Worm (Caenorhabditis elegans): Measurements from ENCODE around the gene pssy-2.
"Not testable (repeated sequence)": the region's sequence is repeated elsewhere in the genome, so short reads cannot be mapped to it uniquely, and the experiment has no call there.

DNA sequence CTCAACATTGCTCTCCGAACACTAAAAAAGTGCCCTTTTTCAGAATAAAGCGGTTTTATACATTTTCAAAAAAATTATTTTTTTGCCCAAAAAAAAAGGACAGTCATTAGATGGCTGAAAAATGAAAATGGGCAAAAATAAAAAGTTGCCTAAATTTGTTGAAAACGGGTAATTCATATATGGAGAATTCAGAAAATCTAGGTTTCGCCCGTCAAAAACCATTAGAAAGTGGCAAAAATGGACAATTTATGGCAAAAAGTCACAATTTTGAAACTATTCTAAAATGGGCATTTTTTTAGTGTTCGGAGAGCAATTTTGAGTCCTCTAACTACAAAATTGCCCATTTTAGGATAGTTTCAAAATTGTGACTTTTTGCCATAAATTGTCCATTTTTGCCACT lies 37.0 kb downstream of the pssy-2 start:
- TF ChIP-seq ztf-26 (tag; optimal IDR thresholded peaks at IDR 0.05); die-1 (tag; optimal IDR thresholded peaks at IDR 0.05); pha-4 (tag; optimal IDR thresholded peaks at IDR 0.05); B0336.3 (GFP tag; IDR thresholded peaks at IDR 0.05); ceh-100 (GFP tag; IDR thresholded peaks at IDR 0.05); lin-35 (GFP tag; optimal IDR thresholded peaks at IDR 0.05); hmg-1.2 (GFP tag; IDR thresholded peaks at IDR 0.05); athp-1 (tag; optimal IDR thresholded peaks at IDR 0.05); F33H1.4 (GFP tag; IDR thresholded peaks at IDR 0.05); cebp-1 (GFP tag; IDR thresholded peaks at IDR 0.05); cebp-1 (tag; optimal IDR thresholded peaks at IDR 0.05); nhr-179 (tag; optimal IDR thresholded peaks at IDR 0.05): not testable (repeated sequence)

Measured in whole organism, young adult.